Worm (Caenorhabditis elegans): ENCODE measurements around the gene C10A4.10.
"Not testable (repeated sequence)": the region's sequence is repeated elsewhere in the genome, so short reads cannot be mapped to it uniquely, and the experiment has no call there.

C10A4.10 gene

DNA sequence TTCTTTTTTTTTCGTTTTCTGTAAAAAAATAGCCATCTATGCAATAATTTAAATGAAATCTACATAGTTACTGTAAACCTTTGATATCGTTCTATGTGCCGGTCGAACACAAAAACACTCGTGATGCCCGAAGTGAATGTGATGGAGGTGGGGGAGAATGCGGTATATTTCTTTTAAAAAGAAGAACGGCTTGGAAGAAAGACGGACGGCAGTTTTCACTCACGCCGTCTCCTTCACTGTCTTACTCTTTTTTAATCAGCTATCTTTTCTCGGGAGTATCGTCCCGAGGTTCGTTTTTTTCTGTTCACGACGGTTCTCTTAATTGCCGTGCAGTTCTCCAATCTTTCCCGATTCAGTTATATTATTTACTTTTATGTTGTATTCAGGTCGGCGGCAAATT is at the start of gene C10A4.10:
Gene C10A4.10 (plus strand): TSS at position 301 of the 400 bp plus-strand sequence.
- no peak for TF ChIP-seq scrt-1 (GFP tag; IDR thresholded peaks at IDR 0.05)
- TF ChIP-seq flt-1 (GFP tag; IDR thresholded peaks at IDR 0.05): no peak
- no peak for TF ChIP-seq hmbx-1 (tag; optimal IDR thresholded peaks at IDR 0.05)
- no peak for TF ChIP-seq hmg-4 (GFP tag; optimal IDR thresholded peaks at IDR 0.05)
- no peak for TF ChIP-seq B0310.2 (tag; optimal IDR thresholded peaks at IDR 0.05)
- no peak for TF ChIP-seq F13C5.2 (tag; optimal IDR thresholded peaks at IDR 0.05)
- TF ChIP-seq tra-4 (tag; optimal IDR thresholded peaks at IDR 0.05): no peak
- no peak for TF ChIP-seq tbx-37 (GFP tag; conservative IDR thresholded peaks at IDR 0.05)
- TF ChIP-seq ama-1 (optimal IDR thresholded peaks at IDR 0.05): no peak
- TF ChIP-seq ceh-13 (GFP tag; optimal IDR thresholded peaks at IDR 0.05): no peak
- no peak for TF ChIP-seq ets-7 (tag; optimal IDR thresholded peaks at IDR 0.05)
- no peak for TF ChIP-seq sea-1 (GFP tag; conservative IDR thresholded peaks at IDR 0.05)
- TF ChIP-seq hnd-1 (tag; optimal IDR thresholded peaks at IDR 0.05): no peak

- not testable (repeated sequence) for TF ChIP-seq aly-1 (tag; optimal IDR thresholded peaks at IDR 0.05); flt-1 (GFP tag; IDR thresholded peaks at IDR 0.05); ceh-36 (tag; optimal IDR thresholded peaks at IDR 0.05)
Measured at ce11 chrX:7365267-7365666, 33.4 kb upstream of the C10A4.10 start, which contains the start of gene C56G3.2. Gene C56G3.2 (plus strand): TSS chrX:7365567.

DNA sequence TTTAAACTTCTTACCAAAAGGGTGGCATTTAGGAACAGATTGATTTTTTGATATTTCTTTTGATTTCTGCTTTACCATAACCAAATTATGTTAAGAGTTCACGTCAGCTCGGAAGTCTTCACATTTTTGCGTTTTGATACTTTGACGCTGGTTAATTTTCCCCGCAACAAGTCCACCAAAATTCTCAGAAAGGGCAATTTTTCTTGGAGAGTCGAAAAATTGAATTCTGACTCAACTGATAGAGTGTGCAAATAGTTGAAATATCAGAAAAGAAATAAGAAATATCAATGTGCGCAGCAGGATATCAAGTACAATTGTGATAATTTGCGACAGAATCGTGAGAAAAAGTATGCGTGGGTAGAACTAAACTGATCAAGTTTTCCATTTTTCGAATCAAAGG is 28.9 kb upstream of the C10A4.10 start:
- TF ChIP-seq B0310.2 (tag; optimal IDR thresholded peaks at IDR 0.05) (no peak), ceh-36 (tag; optimal IDR thresholded peaks at IDR 0.05) (no peak), tbx-37 (GFP tag; conservative IDR thresholded peaks at IDR 0.05) (no peak), tra-4 (tag; optimal IDR thresholded peaks at IDR 0.05) (no peak), aly-1 (tag; optimal IDR thresholded peaks at IDR 0.05) (no peak), sea-1 (GFP tag; conservative IDR thresholded peaks at IDR 0.05) (no peak), tbx-11 (GFP tag; IDR thresholded peaks at IDR 0.05) (no peak), hmg-4 (GFP tag; optimal IDR thresholded peaks at IDR 0.05) (no peak), ceh-13 (GFP tag; optimal IDR thresholded peaks at IDR 0.05) (no peak), hnd-1 (tag; optimal IDR thresholded peaks at IDR 0.05) (no peak), flt-1 (GFP tag; IDR thresholded peaks at IDR 0.05) (no peak), hmbx-1 (tag; optimal IDR thresholded peaks at IDR 0.05) (no peak), F13C5.2 (tag; optimal IDR thresholded peaks at IDR 0.05) (no peak), ama-1 (optimal IDR thresholded peaks at IDR 0.05) (no peak)

DNA sequence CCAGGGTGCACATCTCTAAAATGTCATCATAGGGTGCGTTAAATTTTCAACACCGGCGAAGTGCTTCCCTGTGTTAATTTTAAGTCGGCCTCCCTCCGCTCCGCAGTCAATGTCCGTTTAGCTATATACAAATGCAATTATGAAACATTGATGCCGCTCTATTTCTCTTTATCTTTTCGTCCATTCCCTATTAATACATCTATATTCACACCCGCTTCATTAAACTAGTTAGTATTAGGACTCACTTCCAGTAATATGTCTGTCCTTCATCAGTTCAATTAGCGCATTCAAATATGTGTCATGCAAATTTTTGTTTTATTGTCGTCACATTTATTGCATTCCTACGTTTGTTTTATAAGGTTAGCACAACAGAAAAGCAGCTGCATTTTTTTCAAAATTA is 26.7 kb upstream of the C10A4.10 start:
- no peak for TF ChIP-seq flt-1 (GFP tag; IDR thresholded peaks at IDR 0.05)
- no peak for TF ChIP-seq pes-1 (GFP tag; IDR thresholded peaks at IDR 0.05)
- TF ChIP-seq ets-7 (tag; optimal IDR thresholded peaks at IDR 0.05): no peak
- TF ChIP-seq scrt-1 (GFP tag; IDR thresholded peaks at IDR 0.05): no peak
- no peak for TF ChIP-seq hnd-1 (tag; optimal IDR thresholded peaks at IDR 0.05)
- no peak for TF ChIP-seq aly-1 (tag; optimal IDR thresholded peaks at IDR 0.05)
- TF ChIP-seq ama-1 (optimal IDR thresholded peaks at IDR 0.05): no peak
- no peak for TF ChIP-seq B0310.2 (tag; optimal IDR thresholded peaks at IDR 0.05)
- no peak for TF ChIP-seq hmg-4 (GFP tag; optimal IDR thresholded peaks at IDR 0.05)
- TF ChIP-seq ceh-36 (tag; optimal IDR thresholded peaks at IDR 0.05): no peak
- TF ChIP-seq hmbx-1 (tag; optimal IDR thresholded peaks at IDR 0.05): no peak
- no peak for TF ChIP-seq sea-1 (GFP tag; conservative IDR thresholded peaks at IDR 0.05)
- no peak for TF ChIP-seq ceh-13 (GFP tag; optimal IDR thresholded peaks at IDR 0.05)
- no peak for TF ChIP-seq tbx-37 (GFP tag; conservative IDR thresholded peaks at IDR 0.05)
- TF ChIP-seq tra-4 (tag; optimal IDR thresholded peaks at IDR 0.05): no peak
- no peak for TF ChIP-seq tbx-11 (GFP tag; IDR thresholded peaks at IDR 0.05)
- no peak for TF ChIP-seq F13C5.2 (tag; optimal IDR thresholded peaks at IDR 0.05)

DNA sequence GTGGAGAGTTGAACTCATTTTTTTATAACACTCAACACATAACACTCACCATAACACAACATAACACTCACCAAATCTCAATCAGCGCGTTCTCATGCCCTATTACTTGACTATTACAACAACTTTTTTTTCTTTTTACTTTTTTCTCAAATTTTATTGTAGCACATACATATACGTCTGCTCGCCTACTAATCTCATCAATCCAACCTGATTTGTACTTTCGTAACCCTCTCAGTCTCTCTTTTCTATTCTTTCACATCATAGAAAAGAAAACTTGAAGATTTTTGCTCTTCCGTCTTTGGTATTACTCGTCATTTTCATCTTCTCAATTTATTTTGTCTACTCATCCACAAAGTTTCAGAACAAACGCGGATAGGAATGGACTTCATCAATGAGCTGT is 21.7 kb upstream of the C10A4.10 start, which contains the start of gene npr-8:
Gene npr-8 (plus strand): TSS at position 362 of the 400 bp plus-strand sequence.
- TF ChIP-seq ceh-36 (tag; optimal IDR thresholded peaks at IDR 0.05) (no peak), sea-1 (GFP tag; conservative IDR thresholded peaks at IDR 0.05) (no peak), aly-1 (tag; optimal IDR thresholded peaks at IDR 0.05) (no peak), tra-4 (tag; optimal IDR thresholded peaks at IDR 0.05) (no peak), B0310.2 (tag; optimal IDR thresholded peaks at IDR 0.05) (no peak), hnd-1 (tag; optimal IDR thresholded peaks at IDR 0.05) (no peak), tbx-11 (GFP tag; IDR thresholded peaks at IDR 0.05) (no peak), ama-1 (optimal IDR thresholded peaks at IDR 0.05) (no peak), hmg-4 (GFP tag; optimal IDR thresholded peaks at IDR 0.05) (no peak)

- no peak for TF ChIP-seq flt-1 (GFP tag; IDR thresholded peaks at IDR 0.05)
- no peak for TF ChIP-seq aly-1 (tag; optimal IDR thresholded peaks at IDR 0.05)
- TF ChIP-seq tbx-11 (GFP tag; IDR thresholded peaks at IDR 0.05): no peak
- TF ChIP-seq hmbx-1 (tag; optimal IDR thresholded peaks at IDR 0.05): no peak
- TF ChIP-seq ama-1 (optimal IDR thresholded peaks at IDR 0.05): no peak
- TF ChIP-seq scrt-1 (GFP tag; IDR thresholded peaks at IDR 0.05): no peak
- TF ChIP-seq B0310.2 (tag; optimal IDR thresholded peaks at IDR 0.05): no peak
- no peak for TF ChIP-seq F13C5.2 (tag; optimal IDR thresholded peaks at IDR 0.05)
- no peak for TF ChIP-seq hmg-4 (GFP tag; optimal IDR thresholded peaks at IDR 0.05)
- no peak for TF ChIP-seq ceh-36 (tag; optimal IDR thresholded peaks at IDR 0.05)
- TF ChIP-seq ceh-13 (GFP tag; optimal IDR thresholded peaks at IDR 0.05): no peak
- TF ChIP-seq hnd-1 (tag; optimal IDR thresholded peaks at IDR 0.05): no peak
- TF ChIP-seq tbx-37 (GFP tag; conservative IDR thresholded peaks at IDR 0.05): no peak
- TF ChIP-seq ets-7 (tag; optimal IDR thresholded peaks at IDR 0.05): no peak
- no peak for TF ChIP-seq tra-4 (tag; optimal IDR thresholded peaks at IDR 0.05)
- no peak for TF ChIP-seq pes-1 (GFP tag; IDR thresholded peaks at IDR 0.05)
- TF ChIP-seq sea-1 (GFP tag; conservative IDR thresholded peaks at IDR 0.05): no peak
Measured at ce11 chrX:7378608-7379007, 20.1 kb upstream of the C10A4.10 start.

DNA sequence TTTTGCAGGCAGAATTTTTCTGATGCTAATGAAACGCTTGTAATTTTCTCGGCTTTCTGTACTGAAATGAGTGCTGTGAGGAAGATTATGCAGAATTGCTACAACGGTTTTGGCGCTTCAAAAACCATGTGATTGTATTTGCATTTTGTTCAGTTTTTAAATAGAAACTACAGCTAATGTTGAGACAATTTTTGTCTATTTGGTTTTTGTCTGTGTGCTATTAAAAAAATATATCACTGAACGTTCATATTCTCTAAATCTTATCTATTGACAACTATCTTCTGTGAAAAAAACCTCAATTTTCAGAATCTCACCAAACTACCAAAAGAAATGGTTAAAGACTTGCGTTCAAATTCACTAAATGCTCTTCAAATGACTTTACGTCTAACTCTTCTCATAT is 8.4 kb upstream of the C10A4.10 start, which contains the start of gene C10A4.6:
Gene C10A4.6 (plus strand): TSS at position 301 of the 400 bp plus-strand sequence.
- TF ChIP-seq pes-1 (GFP tag; IDR thresholded peaks at IDR 0.05): no peak
- TF ChIP-seq tbx-11 (GFP tag; IDR thresholded peaks at IDR 0.05): no peak
- no peak for TF ChIP-seq sea-1 (GFP tag; conservative IDR thresholded peaks at IDR 0.05)
- TF ChIP-seq hmbx-1 (tag; optimal IDR thresholded peaks at IDR 0.05): no peak
- TF ChIP-seq F13C5.2 (tag; optimal IDR thresholded peaks at IDR 0.05): no peak
- TF ChIP-seq ceh-36 (tag; optimal IDR thresholded peaks at IDR 0.05): no peak
- TF ChIP-seq B0310.2 (tag; optimal IDR thresholded peaks at IDR 0.05): no peak
- no peak for TF ChIP-seq scrt-1 (GFP tag; IDR thresholded peaks at IDR 0.05)

Data from whole organism, early embryonic.